Worm (Caenorhabditis elegans): Measurements from ENCODE around the gene tsp-11.

DNA sequence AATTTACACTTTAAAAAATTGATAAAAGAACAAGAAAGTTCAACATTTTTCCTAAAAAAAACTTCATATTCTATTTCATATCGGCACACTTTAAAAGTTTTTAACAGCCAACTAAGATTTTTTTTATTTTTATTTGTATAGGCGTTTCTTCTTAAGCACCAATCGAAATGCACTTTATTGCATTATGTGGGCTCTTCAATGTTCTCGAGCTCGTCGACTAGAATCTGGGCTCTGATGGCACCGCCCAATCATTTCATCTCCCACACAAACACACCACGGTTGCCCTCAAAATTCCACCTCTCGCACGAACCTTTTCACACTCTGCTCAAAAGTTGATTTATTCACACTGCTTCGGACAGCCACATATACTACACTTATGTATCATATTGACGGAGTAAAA, 25.6 kb upstream of the tsp-11 start, which contains the start of gene B0563.6:
- TF ChIP-seq tbx-11 (GFP tag; IDR thresholded peaks at IDR 0.05) (no peak), aly-1 (tag; optimal IDR thresholded peaks at IDR 0.05) (no peak), sea-1 (GFP tag; conservative IDR thresholded peaks at IDR 0.05) (no peak), ama-1 (optimal IDR thresholded peaks at IDR 0.05) (no peak), hmbx-1 (tag; optimal IDR thresholded peaks at IDR 0.05) (no peak), tra-4 (tag; optimal IDR thresholded peaks at IDR 0.05) (no peak), pes-1 (GFP tag; IDR thresholded peaks at IDR 0.05) (no peak), hmg-4 (GFP tag; optimal IDR thresholded peaks at IDR 0.05) (no peak), ets-7 (tag; optimal IDR thresholded peaks at IDR 0.05) (no peak)
